Worm (Caenorhabditis elegans) whole organism, young adult: Measurements from ENCODE around the gene let-756.

Source experiments
- B0019.2 ChIP-seq: fragments of 200-800 bp; sonication (Bioruptor generic); conservative IDR thresholded peaks from 2 replicates; pipeline ENCODE4 v1.3.6; 2022; ENCODE audit warnings: missing genetic modification reagents, missing genetic modification characterization, missing compliant biosample characterization
- B0336.3 ChIP-seq: fragments of 200-800 bp; sonication (Bioruptor generic); IDR thresholded peaks from 2 replicates; pipeline ENCODE4 v1.3.6; 2022; ENCODE audit warnings: missing genetic modification characterization, missing compliant biosample characterization
- C17E4.6 ChIP-seq: fragments of 200-800 bp; sonication (Bioruptor generic); IDR thresholded peaks from 2 replicates; pipeline ENCODE4 v1.3.6; 2022; ENCODE audit warnings: missing genetic modification reagents, missing genetic modification characterization, missing compliant biosample characterization
- F22D6.2 ChIP-seq: sonication (generic microtip); optimal IDR thresholded peaks from 2 replicates; lab custom pipeline; 2016; ENCODE audit warnings: mild to moderate bottlenecking, missing genetic modification characterization, missing compliant biosample characterization
- F23B12.7 ChIP-seq: sonication (generic microtip); optimal IDR thresholded peaks from 2 replicates; lab custom pipeline; 2017; ENCODE audit warnings: missing genetic modification characterization, mild to moderate bottlenecking, missing compliant biosample characterization, antibody characterized with exemption, moderate library complexity; ENCODE audit not compliant: insufficient read depth
- F33H1.4 ChIP-seq: fragments of 200-800 bp; sonication (Bioruptor generic); IDR thresholded peaks from 2 replicates; pipeline ENCODE4 v1.3.6; 2022; ENCODE audit warnings: missing genetic modification reagents, missing genetic modification characterization, missing compliant biosample characterization
- F57A8.1 ChIP-seq: fragments of 200-800 bp; sonication (Bioruptor generic); optimal IDR thresholded peaks from 2 replicates; lab custom pipeline; 2018; ENCODE audit warnings: mild to moderate bottlenecking, missing genetic modification characterization, moderate library complexity, missing compliant biosample characterization
- F57C9.4 ChIP-seq: sonication (generic microtip); optimal IDR thresholded peaks from 2 replicates; lab custom pipeline; 2017; ENCODE audit warnings: mild to moderate bottlenecking, missing genetic modification characterization, missing compliant biosample characterization
- Y53G8AR.9 ChIP-seq: fragments of 200-800 bp; sonication (Bioruptor generic); conservative IDR thresholded peaks from 2 replicates; pipeline ENCODE4 v1.3.6; 2022; ENCODE audit warnings: missing genetic modification reagents, missing genetic modification characterization, missing compliant biosample characterization
- Y67H2A.10 ChIP-seq: fragments of 200-800 bp; sonication (Bioruptor generic); conservative IDR thresholded peaks from 2 replicates; pipeline ENCODE4 v1.3.6; 2022; ENCODE audit warnings: missing genetic modification reagents, missing genetic modification characterization, missing compliant biosample characterization
- Y79H2A.3 ChIP-seq: fragments of 200-800 bp; sonication (Bioruptor generic); conservative IDR thresholded peaks from 2 replicates; pipeline ENCODE4 v1.3.6; 2022; ENCODE audit warnings: missing genetic modification reagents, missing genetic modification characterization, missing compliant biosample characterization
- ZK185.1 ChIP-seq: sonication (generic microtip); optimal IDR thresholded peaks from 2 replicates; lab custom pipeline; 2016; ENCODE audit warnings: mild to moderate bottlenecking, missing genetic modification characterization, missing compliant biosample characterization; ENCODE audit not compliant: poor library complexity, severe bottlenecking
- akir-1 ChIP-seq: fragments of 200-800 bp; sonication (Bioruptor generic); optimal IDR thresholded peaks from 2 replicates; lab custom pipeline; 2018; ENCODE audit warnings: mild to moderate bottlenecking, missing genetic modification characterization, moderate library complexity, missing compliant biosample characterization
- aptf-2 ChIP-seq: fragments of 200-800 bp; sonication (Bioruptor generic); conservative IDR thresholded peaks from 2 replicates; pipeline ENCODE4 v1.3.6; 2022; ENCODE audit warnings: missing genetic modification reagents, missing genetic modification characterization, missing compliant biosample characterization
- attf-3 ChIP-seq: fragments of 200-800 bp; sonication (Bioruptor generic); conservative IDR thresholded peaks from 2 replicates; pipeline ENCODE4 v1.3.6; 2022; ENCODE audit warnings: missing genetic modification reagents, missing genetic modification characterization, missing compliant biosample characterization
- attf-6 ChIP-seq: fragments of 200-800 bp; sonication (Bioruptor generic); IDR thresholded peaks from 2 replicates; pipeline ENCODE4 v1.3.6; 2022; ENCODE audit warnings: missing genetic modification reagents, missing genetic modification characterization, missing compliant biosample characterization
- bed-1 ChIP-seq: fragments of 200-800 bp; sonication (Bioruptor generic); IDR thresholded peaks from 2 replicates; pipeline ENCODE4 v1.3.6; 2022; ENCODE audit warnings: missing genetic modification reagents, missing genetic modification characterization, missing compliant biosample characterization
- ceh-91 ChIP-seq: fragments of 200-800 bp; sonication (Bioruptor generic); IDR thresholded peaks from 2 replicates; pipeline ENCODE4 v1.3.6; 2022; ENCODE audit warnings: missing genetic modification reagents, missing genetic modification characterization, missing compliant biosample characterization
- dox-1 ChIP-seq: fragments of 200-800 bp; sonication (Bioruptor generic); IDR thresholded peaks from 2 replicates; pipeline ENCODE4 v1.3.6; 2022; ENCODE audit warnings: missing genetic modification reagents, missing genetic modification characterization, missing compliant biosample characterization
- dpl-1 ChIP-seq: fragments of 150-350 bp; optimal IDR thresholded peaks from 2 replicates; lab custom pipeline; 2014; ENCODE audit warnings: missing biosample characterization, missing genetic modification reagents, missing genetic modification characterization
- egl-44 ChIP-seq: fragments of 200-800 bp; sonication (Bioruptor generic); IDR thresholded peaks from 2 replicates; pipeline ENCODE4 v1.3.6; 2022; ENCODE audit warnings: missing genetic modification reagents, missing genetic modification characterization, missing compliant biosample characterization
- ekl-4 ChIP-seq: fragments of 200-800 bp; sonication (Bioruptor generic); IDR thresholded peaks from 2 replicates; pipeline ENCODE4 v1.3.6; 2022; ENCODE audit warnings: missing genetic modification reagents, missing genetic modification characterization, missing compliant biosample characterization
- ets-4 ChIP-seq: fragments of 200-800 bp; sonication (Bioruptor generic); optimal IDR thresholded peaks from 2 replicates; lab custom pipeline; 2018; ENCODE audit warnings: mild to moderate bottlenecking, missing genetic modification characterization, missing compliant biosample characterization
- him-1 ChIP-seq: sonication (generic microtip); optimal IDR thresholded peaks from 2 replicates; lab custom pipeline; 2016; ENCODE audit warnings: missing genotype, missing genetic modification reagents, missing genetic modification characterization, missing compliant biosample characterization
- hmg-1.2 ChIP-seq: fragments of 200-800 bp; sonication (Bioruptor generic); IDR thresholded peaks from 2 replicates; pipeline ENCODE4 v1.3.6; 2022; ENCODE audit warnings: missing genetic modification reagents, missing genetic modification characterization, missing compliant biosample characterization
- hrde-1 ChIP-seq: sonication (generic microtip); optimal IDR thresholded peaks from 2 replicates; lab custom pipeline; 2016; ENCODE audit warnings: missing genetic modification characterization, mild to moderate bottlenecking, missing compliant biosample characterization, moderate library complexity, missing genotype, missing genetic modification reagents, borderline replicate concordance
- hsf-1 ChIP-seq: fragments of 200-800 bp; sonication (Bioruptor generic); IDR thresholded peaks from 2 replicates; pipeline ENCODE4 v1.3.6; 2022; ENCODE audit warnings: missing genetic modification reagents, missing genetic modification characterization, missing compliant biosample characterization
- let-526 ChIP-seq: fragments of 200-800 bp; sonication (Bioruptor generic); IDR thresholded peaks from 2 replicates; pipeline ENCODE4 v1.3.6; 2022; ENCODE audit warnings: missing genetic modification reagents, missing genetic modification characterization, missing compliant biosample characterization
- lin-26 ChIP-seq: fragments of 200-800 bp; sonication (Bioruptor generic); IDR thresholded peaks from 2 replicates; pipeline ENCODE4 v1.3.6; 2022; ENCODE audit warnings: missing genetic modification reagents, missing genetic modification characterization, missing compliant biosample characterization
- lin-35 ChIP-seq, 3 experiments: fragments of 150-350 bp in 2 of 3; sonication (generic microtip) in 1 of 3; optimal IDR thresholded peaks; 2 replicates each; lab custom pipeline; 2014 to 2018; ENCODE audit warnings: missing biosample characterization in 3 of 3, missing genetic modification characterization in 3 of 3, missing genetic modification reagents in 3 of 3
- lin-40 ChIP-seq: sonication (generic microtip); optimal IDR thresholded peaks from 2 replicates; lab custom pipeline; 2016; ENCODE audit warnings: missing genetic modification characterization, mild to moderate bottlenecking, missing compliant biosample characterization, missing genotype, missing genetic modification reagents
- lin-54 ChIP-seq: fragments of 200-800 bp; sonication (Bioruptor generic); optimal IDR thresholded peaks from 2 replicates; lab custom pipeline; 2018; ENCODE audit warnings: mild to moderate bottlenecking, missing genetic modification characterization, missing compliant biosample characterization
- lir-1 ChIP-seq: fragments of 200-800 bp; sonication (Bioruptor generic); conservative IDR thresholded peaks from 2 replicates; pipeline ENCODE4 v1.3.6; 2022; ENCODE audit warnings: missing genetic modification reagents, missing genetic modification characterization, missing compliant biosample characterization
- lsl-1 ChIP-seq: fragments of 200-800 bp; sonication (Bioruptor generic); optimal IDR thresholded peaks from 2 replicates; lab custom pipeline; 2018; ENCODE audit warnings: mild to moderate bottlenecking, missing genetic modification characterization, moderate library complexity, missing compliant biosample characterization
- mcd-1 ChIP-seq: fragments of 200-800 bp; sonication (Bioruptor generic); IDR thresholded peaks from 2 replicates; pipeline ENCODE4 v1.3.6; 2022; ENCODE audit warnings: missing genetic modification reagents, missing genetic modification characterization, missing compliant biosample characterization
- nfya-1 ChIP-seq: sonication (generic microtip); optimal IDR thresholded peaks from 2 replicates; lab custom pipeline; 2017; ENCODE audit warnings: antibody characterized with exemption, missing compliant biosample characterization, missing genetic modification characterization, borderline replicate concordance; ENCODE audit not compliant: insufficient read depth
- rcor-1 ChIP-seq: fragments of 200-800 bp; sonication (Bioruptor generic); IDR thresholded peaks from 2 replicates; pipeline ENCODE4 v1.3.6; 2022; ENCODE audit warnings: missing genetic modification reagents, missing genetic modification characterization, missing compliant biosample characterization
- repo-1 ChIP-seq: sonication (generic microtip); optimal IDR thresholded peaks from 2 replicates; lab custom pipeline; 2017; ENCODE audit warnings: mild to moderate bottlenecking, missing genetic modification characterization, missing compliant biosample characterization
- sea-2 ChIP-seq: fragments of 200-800 bp; sonication (Bioruptor generic); IDR thresholded peaks from 2 replicates; pipeline ENCODE4 v1.3.6; 2022; ENCODE audit warnings: missing genetic modification characterization, missing compliant biosample characterization
- snpc-4 ChIP-seq, 5 experiments: fragments of 150-350 bp in 1 of 5; sonication (generic microtip) in 4 of 5; optimal IDR thresholded peaks; 2 replicates each; lab custom pipeline; 2014 to 2018; ENCODE audit warnings: missing genetic modification characterization in 5 of 5, missing biosample characterization in 3 of 5, antibody characterized with exemption in 2 of 5, mild to moderate bottlenecking in 2 of 5, missing compliant biosample characterization in 2 of 5, missing genotype in 2 of 5, moderate library complexity in 2 of 5, missing genetic modification reagents in 1 of 5
- unc-130 ChIP-seq: sonication (generic microtip); optimal IDR thresholded peaks from 2 replicates; lab custom pipeline; 2016; ENCODE audit warnings: missing genetic modification reagents, missing genetic modification characterization, missing compliant biosample characterization
- unc-62 ChIP-seq: fragments of 150-350 bp; optimal IDR thresholded peaks from 2 replicates; lab custom pipeline; 2014; ENCODE audit warnings: missing biosample characterization, missing genetic modification reagents, missing genetic modification characterization
- xnd-1 ChIP-seq: sonication (generic microtip); optimal IDR thresholded peaks from 2 replicates; lab custom pipeline; 2016; ENCODE audit warnings: missing genotype, missing genetic modification reagents, missing genetic modification characterization, missing compliant biosample characterization
- zim-3 ChIP-seq: sonication (generic microtip); optimal IDR thresholded peaks from 2 replicates; lab custom pipeline; 2017; ENCODE audit warnings: mild to moderate bottlenecking, missing genetic modification characterization, moderate library complexity, missing compliant biosample characterization
- ztf-26 ChIP-seq: sonication (generic microtip); optimal IDR thresholded peaks from 2 replicates; lab custom pipeline; 2017; ENCODE audit warnings: missing genetic modification characterization, missing compliant biosample characterization

Gene let-756

DNA sequence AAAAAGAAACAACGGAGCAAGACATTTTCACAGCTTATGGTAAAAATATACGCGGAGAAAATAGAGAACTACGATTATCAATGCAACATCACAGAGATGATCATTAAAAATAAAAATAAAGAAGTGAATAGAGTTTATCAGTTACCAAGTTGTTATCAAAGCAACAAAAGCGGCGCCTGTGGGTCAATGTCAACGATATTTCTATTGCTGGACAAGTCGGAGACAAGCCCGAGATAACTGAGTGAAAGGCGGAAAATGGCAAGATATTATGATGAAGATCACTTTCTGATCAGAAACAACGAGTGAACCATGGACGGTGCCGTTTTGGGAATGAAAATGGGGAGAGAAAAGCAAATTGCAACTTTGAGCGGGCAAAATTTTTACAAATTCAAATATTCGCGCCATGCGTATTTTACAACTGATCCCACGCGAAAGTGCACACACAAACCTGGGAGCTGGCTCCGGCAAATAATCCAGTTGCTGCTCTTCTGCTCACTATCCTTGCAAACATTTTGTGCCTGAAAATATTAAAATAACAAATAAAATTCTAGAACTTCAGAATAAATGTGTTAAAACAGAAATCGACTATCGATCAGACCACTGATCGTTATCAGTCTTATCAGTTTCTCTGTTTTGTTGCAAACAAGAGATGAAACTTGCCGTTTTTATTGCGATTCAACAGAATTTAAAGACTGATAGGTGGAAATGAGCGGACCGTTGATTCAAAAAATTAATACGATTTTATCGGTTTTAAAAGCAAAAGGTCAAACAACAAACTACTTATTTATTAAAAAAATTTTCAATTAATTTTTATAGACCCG lies 35.6 kb downstream of the let-756 start, which contains the start of gene mel-32 (continued):
- TF ChIP-seq dpl-1 (GFP tag; lab: Kevin White, UChicago) (peak; percentile 89), zim-3 (tag; lab: Kevin White, UChicago) (peak; percentile 55), mcd-1 (peak; percentile 49), lsl-1 (peak; percentile 76), lir-1 (GFP tag; lab: Robert Waterston, UW) (peak; percentile 82), ceh-91 (GFP tag; lab: Robert Waterston, UW) (peak; percentile 92), F23B12.7 (tag; lab: Kevin White, UChicago) (peak; percentile 10), nfya-1 (tag; lab: Kevin White, UChicago) (no peak), let-526 (GFP tag; lab: Robert Waterston, UW) (no peak), xnd-1 (tag; lab: Kevin White, UChicago) (peak; percentile 85), unc-130 (peak; percentile 48), F33H1.4 (GFP tag; lab: Robert Waterston, UW) (peak; percentile 76), snpc-4 (GFP tag; optimal IDR thresholded peaks at IDR 0.05; lab: Kevin White, UChicago) (no peak), snpc-4 (tag; optimal IDR thresholded peaks at IDR 0.05; lab: Kevin White, UChicago) (peak in 1 of 4 experiments; percentile 11), aptf-2 (0 out of 2 replicates have a peak, but pooled peaks have one; percentile 30), Y67H2A.10 (GFP tag; lab: Robert Waterston, UW) (0 out of 2 replicates have a peak, but pooled peaks have one; percentile 36), ets-4 (GFP tag; lab: Kevin White, UChicago) (no peak), akir-1 (GFP tag; lab: Kevin White, UChicago) (no peak), C17E4.6 (GFP tag; lab: Robert Waterston, UW) (peak; percentile 65; the same call in 1 of the 2 replicates), attf-6 (GFP tag; lab: Robert Waterston, UW) (0 out of 2 replicates have a peak, but pooled peaks have one; percentile 58), rcor-1 (GFP tag; lab: Robert Waterston, UW) (no peak), egl-44 (GFP tag; lab: Robert Waterston, UW) (no peak), Y53G8AR.9 (GFP tag; lab: Robert Waterston, UW) (peak; percentile 76; the same call in 1 of the 2 replicates), attf-3 (0 out of 2 replicates have a peak, but pooled peaks have one; percentile 45), lin-40 (tag; lab: Kevin White, UChicago) (peak; percentile 3), ZK185.1 (tag; lab: Kevin White, UChicago) (peak; percentile 64), sea-2 (GFP tag; lab: Robert Waterston, UW) (no peak), lin-35 (GFP tag; optimal IDR thresholded peaks at IDR 0.05; lab: Kevin White, UChicago) (peak; percentile 21 to 55 (median 33)), hsf-1 (peak; percentile 79), bed-1 (GFP tag; lab: Robert Waterston, UW) (no peak), hmg-1.2 (GFP tag; lab: Robert Waterston, UW) (peak; percentile 50; the same call in 1 of the 2 replicates), him-1 (tag; lab: Kevin White, UChicago) (peak; percentile 55), B0336.3 (GFP tag; lab: Robert Waterston, UW) (0 out of 2 replicates have a peak, but pooled peaks have one; percentile 37), repo-1 (tag; lab: Kevin White, UChicago) (peak; percentile 38), unc-62 (GFP tag; lab: Kevin White, UChicago) (no peak), lin-26 (GFP tag; lab: Robert Waterston, UW) (peak; percentile 67; the same call in 1 of the 2 replicates), ekl-4 (GFP tag; lab: Robert Waterston, UW) (peak; percentile 79), ztf-26 (no peak), hrde-1 (tag; lab: Kevin White, UChicago) (peak; percentile 12), F57A8.1 (GFP tag; lab: Kevin White, UChicago) (no peak), F22D6.2 (no peak), lin-54 (GFP tag; lab: Kevin White, UChicago) (peak; percentile 80), F57C9.4 (tag; lab: Kevin White, UChicago) (no peak), B0019.2 (GFP tag; lab: Robert Waterston, UW) (peak; percentile 75), dox-1 (peak; percentile 84), Y79H2A.3 (GFP tag; lab: Robert Waterston, UW) (peak; percentile 72; the same call in 1 of the 2 replicates)
- TF ChIP-seq, all 124 proteins: peak for 44
